Fruit fly (Drosophila melanogaster) whole organism, prepupa: Measurements from ENCODE around the gene CG12025.

Experiments used
- Blimp-1 ChIP-seq: fragments of 200-800 bp; sonication (Bioruptor generic); optimal IDR thresholded peaks from 3 replicates; lab custom pipeline; 2017; ENCODE audit warnings: missing biosample characterization, missing genetic modification characterization, mild to moderate bottlenecking, moderate library complexity, missing genetic modification reagents
- CG10631 ChIP-seq: fragments of 200-800 bp; sonication (Bioruptor generic); optimal IDR thresholded peaks from 2 replicates; lab custom pipeline; 2016; ENCODE audit warnings: missing biosample characterization, missing genetic modification characterization
- CG11294 ChIP-seq: fragments of 200-800 bp; sonication (Bioruptor generic); IDR thresholded peaks from 2 replicates; pipeline ENCODE4 v1.3.6; 2022; ENCODE audit warnings: missing biosample characterization, missing genetic modification characterization
- CG11762 ChIP-seq: fragments of 200-800 bp; sonication (Bioruptor generic); optimal IDR thresholded peaks from 3 replicates; lab custom pipeline; 2016; ENCODE audit warnings: missing biosample characterization, missing genetic modification characterization; ENCODE audit not compliant: insufficient read depth
- CG11902 ChIP-seq: fragments of 200-800 bp; sonication (Bioruptor generic); optimal IDR thresholded peaks from 3 replicates; lab custom pipeline; 2016; ENCODE audit warnings: missing biosample characterization, missing genetic modification characterization
- CG15336 ChIP-seq: fragments of 200-800 bp; sonication (Bioruptor generic); IDR thresholded peaks from 2 replicates; pipeline ENCODE4 v1.3.6; 2022; ENCODE audit warnings: missing biosample characterization, missing genetic modification characterization
- CG1621 ChIP-seq: fragments of 200-800 bp; sonication (Bioruptor generic); optimal IDR thresholded peaks from 3 replicates; lab custom pipeline; 2018; ENCODE audit warnings: missing biosample characterization, mild to moderate bottlenecking, missing genetic modification characterization
- CG16779 ChIP-seq: fragments of 200-800 bp; sonication (Bioruptor generic); optimal IDR thresholded peaks from 3 replicates; lab custom pipeline; 2017; ENCODE audit warnings: missing biosample characterization, mild to moderate bottlenecking, missing genetic modification characterization
- CG3032 ChIP-seq: fragments of 200-800 bp; optimal IDR thresholded peaks from 2 replicates; lab custom pipeline; 2019; ENCODE audit warnings: missing biosample characterization, mild to moderate bottlenecking, missing genetic modification characterization, moderate library complexity
- CG31627 ChIP-seq: fragments of 200-800 bp; sonication (Bioruptor generic); optimal IDR thresholded peaks from 3 replicates; lab custom pipeline; 2016; ENCODE audit warnings: missing biosample characterization, missing genetic modification characterization
- CG32006 ChIP-seq: fragments of 200-800 bp; sonication (Bioruptor generic); optimal IDR thresholded peaks from 3 replicates; lab custom pipeline; 2017; ENCODE audit warnings: missing biosample characterization, mild to moderate bottlenecking, missing genetic modification characterization
- CG34406 ChIP-seq: fragments of 200-800 bp; sonication (Bioruptor generic); optimal IDR thresholded peaks from 3 replicates; lab custom pipeline; 2016; ENCODE audit warnings: missing biosample characterization, missing genetic modification characterization
- CG3919 ChIP-seq: fragments of 200-800 bp; sonication (Bioruptor generic); optimal IDR thresholded peaks from 3 replicates; lab custom pipeline; 2016; ENCODE audit warnings: missing biosample characterization, missing genetic modification characterization
- CG6163 ChIP-seq: fragments of 200-800 bp; sonication (Bioruptor generic); IDR thresholded peaks from 3 replicates; pipeline ENCODE4 v1.3.6; 2022; ENCODE audit warnings: missing biosample characterization, missing genetic modification characterization
- CG6276 ChIP-seq: fragments of 200-800 bp; sonication (Bioruptor generic); optimal IDR thresholded peaks from 2 replicates; lab custom pipeline; 2017; ENCODE audit warnings: missing biosample characterization, mild to moderate bottlenecking, missing genetic modification characterization
- CG6792 ChIP-seq: fragments of 200-800 bp; sonication (Bioruptor generic); optimal IDR thresholded peaks from 3 replicates; lab custom pipeline; 2016; ENCODE audit warnings: missing biosample characterization, missing genetic modification characterization
- CG6854 ChIP-seq: fragments of 200-800 bp; sonication (Bioruptor generic); optimal IDR thresholded peaks from 2 replicates; lab custom pipeline; 2017; ENCODE audit warnings: missing biosample characterization, mild to moderate bottlenecking, missing genetic modification characterization
- CG7368 ChIP-seq: fragments of 200-800 bp; sonication (Bioruptor generic); optimal IDR thresholded peaks from 3 replicates; lab custom pipeline; 2016; ENCODE audit warnings: missing biosample characterization, missing genetic modification characterization
- CG8319 ChIP-seq: fragments of 200-800 bp; sonication (Bioruptor generic); optimal IDR thresholded peaks from 3 replicates; lab custom pipeline; 2016; ENCODE audit warnings: missing biosample characterization, missing genetic modification characterization
- CG8632 ChIP-seq: fragments of 200-800 bp; sonication (Bioruptor generic); optimal IDR thresholded peaks from 3 replicates; lab custom pipeline; 2016; ENCODE audit warnings: missing biosample characterization, missing genetic modification characterization
- CG9139 ChIP-seq: fragments of 200-800 bp; sonication (Bioruptor generic); optimal IDR thresholded peaks from 3 replicates; lab custom pipeline; 2017; ENCODE audit warnings: missing biosample characterization, mild to moderate bottlenecking, missing genetic modification characterization
- Eip75B ChIP-seq: fragments of 200-800 bp; sonication (Bioruptor generic); optimal IDR thresholded peaks from 3 replicates; lab custom pipeline; 2016; ENCODE audit warnings: missing biosample characterization, missing genetic modification characterization
- Eip78C ChIP-seq: fragments of 200-800 bp; sonication (Bioruptor generic); peaks from one replicate; lab custom pipeline; 2016; ENCODE audit warnings: missing biosample characterization, missing genetic modification characterization
- Eip93F ChIP-seq: fragments of 200-800 bp; sonication (Bioruptor generic); optimal IDR thresholded peaks from 2 replicates; lab custom pipeline; 2016; ENCODE audit warnings: missing biosample characterization, mild to moderate bottlenecking, missing genetic modification characterization
- Ets21C ChIP-seq: fragments of 200-800 bp; sonication (Bioruptor generic); optimal IDR thresholded peaks from 3 replicates; lab custom pipeline; 2016; ENCODE audit warnings: missing biosample characterization, missing genetic modification characterization
- Ets96B ChIP-seq: fragments of 200-800 bp; optimal IDR thresholded peaks from 2 replicates; lab custom pipeline; 2019; ENCODE audit warnings: missing biosample characterization, mild to moderate bottlenecking, missing genetic modification characterization, moderate library complexity
- Gug ChIP-seq: fragments of 200-800 bp; sonication (Bioruptor generic); IDR thresholded peaks from 2 replicates; pipeline ENCODE4 v1.3.6; 2022; ENCODE audit warnings: missing biosample characterization, missing genetic modification characterization
- Hr39 ChIP-seq: fragments of 200-800 bp; sonication (Bioruptor generic); optimal IDR thresholded peaks from 2 replicates; lab custom pipeline; 2016; ENCODE audit warnings: missing biosample characterization, missing genetic modification characterization
- Hr4 ChIP-seq: fragments of 200-800 bp; sonication (Bioruptor generic); optimal IDR thresholded peaks from 3 replicates; lab custom pipeline; 2016; ENCODE audit warnings: missing biosample characterization, missing genetic modification characterization
- Lpt ChIP-seq: fragments of 200-800 bp; sonication (Bioruptor generic); optimal IDR thresholded peaks from 3 replicates; lab custom pipeline; 2016; ENCODE audit warnings: missing biosample characterization, missing genetic modification characterization
- Met ChIP-seq: fragments of 200-800 bp; sonication (Bioruptor generic); optimal IDR thresholded peaks from 3 replicates; lab custom pipeline; 2016; ENCODE audit warnings: missing biosample characterization, missing genetic modification characterization
- OdsH ChIP-seq: fragments of 200-800 bp; sonication (Bioruptor generic); optimal IDR thresholded peaks from 3 replicates; lab custom pipeline; 2016; ENCODE audit warnings: missing biosample characterization, missing genetic modification characterization
- Smox ChIP-seq: fragments of 200-800 bp; sonication (Bioruptor generic); optimal IDR thresholded peaks from 3 replicates; lab custom pipeline; 2016; ENCODE audit warnings: missing biosample characterization, missing genetic modification characterization
- Sox102F ChIP-seq: fragments of 200-800 bp; sonication (Bioruptor generic); optimal IDR thresholded peaks from 2 replicates; lab custom pipeline; 2016; ENCODE audit warnings: missing biosample characterization, mild to moderate bottlenecking, missing genetic modification characterization
- Sox14 ChIP-seq: fragments of 200-800 bp; sonication (Bioruptor generic); optimal IDR thresholded peaks from 3 replicates; lab custom pipeline; 2016; ENCODE audit warnings: missing biosample characterization, missing genetic modification characterization
- Sox15 ChIP-seq: fragments of 200-800 bp; sonication (Bioruptor generic); optimal IDR thresholded peaks from 3 replicates; lab custom pipeline; 2016; ENCODE audit warnings: missing biosample characterization, missing genetic modification characterization
- achi ChIP-seq: fragments of 200-800 bp; sonication (Bioruptor generic); optimal IDR thresholded peaks from 3 replicates; lab custom pipeline; 2016; ENCODE audit warnings: missing biosample characterization, missing genetic modification characterization
- acj6 ChIP-seq: fragments of 200-800 bp; sonication (Bioruptor generic); optimal IDR thresholded peaks from 3 replicates; lab custom pipeline; 2016; ENCODE audit warnings: missing biosample characterization, missing genetic modification characterization
- cyc ChIP-seq: fragments of 200-800 bp; sonication (Bioruptor generic); optimal IDR thresholded peaks from 3 replicates; lab custom pipeline; 2016; ENCODE audit warnings: missing biosample characterization, missing genetic modification characterization
- dac ChIP-seq: fragments of 200-800 bp; sonication (Bioruptor generic); optimal IDR thresholded peaks from 2 replicates; lab custom pipeline; 2017; ENCODE audit warnings: missing biosample characterization, mild to moderate bottlenecking, missing genetic modification characterization
- dsx ChIP-seq: fragments of 200-800 bp; optimal IDR thresholded peaks from 3 replicates; lab custom pipeline; 2019; ENCODE audit warnings: missing biosample characterization, mild to moderate bottlenecking, missing genetic modification characterization, moderate library complexity; ENCODE audit not compliant: poor library complexity, severe bottlenecking
- eg ChIP-seq: fragments of 200-800 bp; sonication (Bioruptor generic); IDR thresholded peaks from 3 replicates; pipeline ENCODE4 v1.3.6; 2022; ENCODE audit warnings: missing biosample characterization, missing genetic modification characterization
- esn ChIP-seq: fragments of 200-800 bp; sonication (Bioruptor generic); optimal IDR thresholded peaks from 2 replicates; lab custom pipeline; 2016; ENCODE audit warnings: missing biosample characterization, mild to moderate bottlenecking, missing genetic modification characterization, moderate library complexity
- fkh ChIP-seq: fragments of 200-800 bp; sonication (Bioruptor generic); optimal IDR thresholded peaks from 3 replicates; lab custom pipeline; 2017; ENCODE audit warnings: missing biosample characterization, mild to moderate bottlenecking, missing genetic modification characterization, moderate library complexity
- lz ChIP-seq: fragments of 200-800 bp; sonication (Bioruptor generic); optimal IDR thresholded peaks from 3 replicates; lab custom pipeline; 2016; ENCODE audit warnings: missing biosample characterization, missing genetic modification characterization
- net ChIP-seq: fragments of 200-800 bp; sonication (Bioruptor generic); optimal IDR thresholded peaks from 3 replicates; lab custom pipeline; 2016; ENCODE audit warnings: missing biosample characterization, missing genetic modification characterization
- salr ChIP-seq, 2 experiments: fragments of 200-800 bp; sonication (Bioruptor generic); optimal IDR thresholded peaks; 3 replicates each; lab custom pipeline; 2016 to 2018; ENCODE audit warnings: missing biosample characterization in 2 of 2, missing genetic modification characterization in 2 of 2, mild to moderate bottlenecking in 1 of 2
- spab ChIP-seq: fragments of 200-800 bp; sonication (Bioruptor generic); optimal IDR thresholded peaks from 2 replicates; lab custom pipeline; 2017; ENCODE audit warnings: missing biosample characterization, mild to moderate bottlenecking, missing genetic modification characterization, missing genetic modification reagents
- ss ChIP-seq, 2 experiments: fragments of 200-800 bp; sonication (Bioruptor generic); optimal IDR thresholded peaks; 2 replicates in 1 of 2; 3 replicates in 1 of 2; lab custom pipeline; 2017 to 2018; ENCODE audit warnings: mild to moderate bottlenecking in 2 of 2, missing biosample characterization in 2 of 2, missing genetic modification characterization in 2 of 2, moderate library complexity in 1 of 2
- svp ChIP-seq: fragments of 200-800 bp; sonication (Bioruptor generic); peaks from one replicate; lab custom pipeline; 2016; ENCODE audit warnings: missing biosample characterization, missing genetic modification characterization
- topi ChIP-seq: fragments of 200-800 bp; sonication (Bioruptor generic); optimal IDR thresholded peaks from 3 replicates; lab custom pipeline; 2016; ENCODE audit warnings: missing biosample characterization, missing genetic modification characterization
- vri ChIP-seq: fragments of 200-800 bp; sonication (Bioruptor generic); optimal IDR thresholded peaks from 3 replicates; lab custom pipeline; 2016; ENCODE audit warnings: missing biosample characterization, mild to moderate bottlenecking, missing genetic modification characterization

Gene CG12025

dm6 chr3L:1876215-1876625, 11.0 kb downstream of the CG12025 start, which contains the start of gene dre4:
dre4 (minus strand) TSS chr3L:1876312.
- peak; percentile 7 for TF ChIP-seq CG11902 (GFP tag; lab: Kevin White, UChicago)
- TF ChIP-seq net (GFP tag; lab: Kevin White, UChicago), result peak; percentile 46
- no peak for TF ChIP-seq Eip75B (GFP tag; lab: Kevin White, UChicago)
- TF ChIP-seq Sox15 (GFP tag; lab: Kevin White, UChicago), result peak; percentile 26
- TF ChIP-seq CG6854, result no peak
- TF ChIP-seq CG31627 (GFP tag; lab: Kevin White, UChicago), result peak; percentile 52
- TF ChIP-seq eg, result peak; percentile 86
- TF ChIP-seq dac, result no peak
- TF ChIP-seq Eip78C (GFP tag; lab: Kevin White, UChicago), result peak; percentile 80
- TF ChIP-seq CG6792 (GFP tag; lab: Kevin White, UChicago), result peak; percentile 58
- TF ChIP-seq Ets21C (GFP tag; lab: Kevin White, UChicago), result peak; percentile 35
- peak; percentile 68 for TF ChIP-seq Ets96B
- peak; percentile 31 for TF ChIP-seq Lpt
- TF ChIP-seq CG3919 (GFP tag; lab: Kevin White, UChicago), result no peak
- no peak for TF ChIP-seq CG9139 (GFP tag; lab: Kevin White, UChicago)
- TF ChIP-seq fkh (GFP tag; lab: Kevin White, UChicago), result no peak
- TF ChIP-seq Gug, result peak; percentile 22; the same call in 1 of the 2 replicates
- TF ChIP-seq CG3032 (tag; lab: Kevin White, UChicago), result peak; percentile 51
- TF ChIP-seq lz (GFP tag; lab: Kevin White, UChicago), result peak; percentile 59
- TF ChIP-seq cyc (GFP tag; lab: Kevin White, UChicago), result peak; percentile 71
- TF ChIP-seq dsx (GFP tag; lab: Kevin White, UChicago), result peak; percentile 45
- no peak for TF ChIP-seq vri (GFP tag; lab: Kevin White, UChicago)
- TF ChIP-seq CG16779, result peak; percentile 19
- peak; percentile 42 for TF ChIP-seq CG34406 (GFP tag; lab: Kevin White, UChicago)
- TF ChIP-seq Hr39 (GFP tag; lab: Kevin White, UChicago), result peak; percentile 54
- no peak for TF ChIP-seq CG10631 (GFP tag; lab: Kevin White, UChicago)
- peak; percentile 6 for TF ChIP-seq CG11762
- TF ChIP-seq CG11294 (GFP tag; lab: Robert Waterston, UW), result peak; percentile 42; the same call in 1 of the 2 replicates
- TF ChIP-seq salr (GFP tag; optimal IDR thresholded peaks at IDR 0.05; lab: Kevin White, UChicago), result peak in 1 of 2 experiments; percentile 22
- peak; percentile 40 for TF ChIP-seq spab (GFP tag; lab: Kevin White, UChicago)
- TF ChIP-seq Met (GFP tag; lab: Kevin White, UChicago), result no peak
- peak; percentile 62 for TF ChIP-seq CG6276 (GFP tag; lab: Kevin White, UChicago)
- TF ChIP-seq Hr4 (GFP tag; lab: Kevin White, UChicago), result peak; percentile 68
- no peak for TF ChIP-seq acj6 (GFP tag; lab: Kevin White, UChicago)
- TF ChIP-seq CG15336 (GFP tag; lab: Robert Waterston, UW), result peak; percentile 76
- no peak for TF ChIP-seq ss (GFP tag; optimal IDR thresholded peaks at IDR 0.05; lab: Kevin White, UChicago)
- TF ChIP-seq Eip93F, result no peak
- peak; percentile 69 for TF ChIP-seq esn (GFP tag; lab: Kevin White, UChicago)
- no peak for TF ChIP-seq Smox (GFP tag; lab: Kevin White, UChicago)
- TF ChIP-seq CG6163 (GFP tag; lab: Robert Waterston, UW), result peak; percentile 66; the same call in 1 of the 3 replicates
- no peak for TF ChIP-seq svp (GFP tag; lab: Kevin White, UChicago)
- peak; percentile 59 for TF ChIP-seq Sox102F (GFP tag; lab: Kevin White, UChicago)
- TF ChIP-seq CG1621 (tag; lab: Kevin White, UChicago), result peak; percentile 100
- peak; percentile 75 for TF ChIP-seq Sox14 (GFP tag; lab: Kevin White, UChicago)
- no peak for TF ChIP-seq Blimp-1 (GFP tag; lab: Kevin White, UChicago)
- TF ChIP-seq CG7368 (GFP tag; lab: Kevin White, UChicago), result peak; percentile 52
- TF ChIP-seq topi, result peak; percentile 63
- TF ChIP-seq CG8319 (GFP tag; lab: Kevin White, UChicago), result peak; percentile 9
- TF ChIP-seq CG8632, result peak; percentile 50
- peak; percentile 60 for TF ChIP-seq CG32006 (GFP tag; lab: Kevin White, UChicago)
- peak; percentile 83 for TF ChIP-seq achi (GFP tag; lab: Kevin White, UChicago)
- no peak for TF ChIP-seq OdsH (GFP tag; lab: Kevin White, UChicago)
